Worm (Caenorhabditis elegans): ENCODE results near the gene F18E3.12.

DNA sequence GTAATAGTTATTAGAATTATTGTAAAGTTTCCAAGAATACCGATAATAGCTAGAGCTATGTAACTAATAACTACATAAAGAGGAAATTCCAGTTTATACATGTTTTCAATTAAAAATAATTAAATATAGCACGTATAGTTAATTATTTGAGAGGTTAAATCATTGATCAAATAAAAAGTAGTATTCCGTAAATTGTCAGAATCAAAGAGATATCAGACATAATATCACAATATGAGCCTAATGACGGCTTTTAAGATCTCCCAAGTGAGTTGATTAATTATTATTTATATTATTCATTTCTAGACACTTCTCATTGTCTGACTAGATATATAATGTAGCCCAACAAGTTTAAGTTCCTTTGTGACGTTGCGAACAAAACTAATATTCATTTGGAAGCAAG lies 35.4 kb upstream of the F18E3.12 start, which contains the start of gene srsx-24:
- TF ChIP-seq T23F11.4 (GFP tag; optimal IDR thresholded peaks at IDR 0.05) (no peak), ceh-34 (tag; optimal IDR thresholded peaks at IDR 0.05) (no peak), elt-2 (tag; optimal IDR thresholded peaks at IDR 0.05) (no peak)

All from whole organism, late embryonic.